Worm (Caenorhabditis elegans) whole organism, early embryonic: ENCODE measurements around the gene F25A2.1.

Experiments
- ama-1 ChIP-seq: fragments of 150-350 bp; optimal IDR thresholded peaks from 2 replicates; lab custom pipeline; 2014
- ets-7 ChIP-seq: sonication (generic microtip); optimal IDR thresholded peaks from 2 replicates; lab custom pipeline; 2016; ENCODE audit warnings: missing genotype, missing genetic modification characterization, missing compliant biosample characterization

DNA sequence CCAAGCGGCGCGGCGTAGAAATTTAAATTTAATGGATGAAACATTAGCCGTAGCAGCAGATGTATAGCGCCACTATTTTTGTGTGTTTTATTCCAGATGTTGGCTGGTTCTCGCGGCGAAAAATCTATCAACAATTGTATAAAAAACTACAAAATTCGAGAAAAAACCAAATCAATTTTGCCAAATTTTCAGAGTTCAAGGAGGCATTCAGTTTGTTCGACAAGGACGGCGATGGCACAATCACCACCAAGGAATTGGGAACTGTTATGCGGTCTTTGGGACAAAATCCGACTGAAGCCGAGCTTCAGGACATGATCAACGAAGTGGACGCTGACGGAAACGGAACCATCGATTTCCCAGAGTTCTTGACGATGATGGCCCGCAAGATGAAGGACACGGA is 22.9 kb upstream of the F25A2.1 start:
- no peak for TF ChIP-seq ets-7 (tag; lab: Kevin White, UChicago)
- TF ChIP-seq ama-1 (lab: Kevin White, UChicago) = no peak
